Fruit fly (Drosophila melanogaster): ENCODE data around the gene CG3224.

dm6 chrX:6631885-6632284, 29.4 kb downstream of the CG3224 start:
- TF ChIP-seq cic (GFP tag; optimal IDR thresholded peaks at IDR 0.05), result no peak
- no peak for TF ChIP-seq Mnt (GFP tag; optimal IDR thresholded peaks at IDR 0.05)
- TF ChIP-seq bab1 (GFP tag; optimal IDR thresholded peaks at IDR 0.05), result no peak
- TF ChIP-seq pad (GFP tag; optimal IDR thresholded peaks at IDR 0.05), result no peak
- TF ChIP-seq CG14711 (tag; optimal IDR thresholded peaks at IDR 0.05), result no peak
- TF ChIP-seq CG33017 (tag; optimal IDR thresholded peaks at IDR 0.05), result no peak
- TF ChIP-seq CG1620 (GFP tag; optimal IDR thresholded peaks at IDR 0.05), result no peak
- TF ChIP-seq Hr96 (GFP tag; optimal IDR thresholded peaks at IDR 0.05), result no peak
- TF ChIP-seq CG5204 (GFP tag; optimal IDR thresholded peaks at IDR 0.05), result no peak
- no peak for TF ChIP-seq kay (GFP tag; ENCODE audit: borderline replicate concordance)
- no peak for TF ChIP-seq ovo (GFP tag; optimal IDR thresholded peaks at IDR 0.05)
- no peak for TF ChIP-seq tj (GFP tag; optimal IDR thresholded peaks at IDR 0.05)

Data from whole organism, adult.